Worm (Caenorhabditis elegans): ENCODE data around the gene cgt-1.
"Not testable (repeated sequence)": the region's sequence is repeated elsewhere in the genome, so short reads cannot be mapped to it uniquely, and the experiment has no call there.

Gene cgt-1

ce11 chrV:15888751-15889150 is at the start of gene cgt-1:
cgt-1 (minus strand) TSS chrV:15888851.
- TF ChIP-seq pha-4 (tag; optimal IDR thresholded peaks at IDR 0.05) (no peak), M03D4.4 (tag; optimal IDR thresholded peaks at IDR 0.05) (no peak), blmp-1 (tag; optimal IDR thresholded peaks at IDR 0.05) (no peak), nhr-2 (tag; optimal IDR thresholded peaks at IDR 0.05) (no peak), flh-1 (GFP tag; optimal IDR thresholded peaks at IDR 0.05) (no peak), hlh-1 (tag; optimal IDR thresholded peaks at IDR 0.05) (no peak), nhr-76 (tag; optimal IDR thresholded peaks at IDR 0.05) (no peak), elt-3 (tag; optimal IDR thresholded peaks at IDR 0.05) (no peak), mep-1 (tag; optimal IDR thresholded peaks at IDR 0.05) (no peak), ztf-11 (tag; optimal IDR thresholded peaks at IDR 0.05) (no peak), zip-8 (tag; optimal IDR thresholded peaks at IDR 0.05) (no peak), nhr-237 (tag; optimal IDR thresholded peaks at IDR 0.05) (no peak), ceh-39 (tag; optimal IDR thresholded peaks at IDR 0.05) (no peak), drap-1 (GFP tag; optimal IDR thresholded peaks at IDR 0.05) (no peak), unc-39 (tag; optimal IDR thresholded peaks at IDR 0.05) (no peak), sptf-1 (tag; optimal IDR thresholded peaks at IDR 0.05) (no peak), mls-2 (tag; optimal IDR thresholded peaks at IDR 0.05) (no peak), ceh-43 (GFP tag; optimal IDR thresholded peaks at IDR 0.05) (no peak), lsy-2 (tag; optimal IDR thresholded peaks at IDR 0.05) (no peak), snpc-4 (tag; optimal IDR thresholded peaks at IDR 0.05) (no peak)

- no peak for TF ChIP-seq ceh-83 (GFP tag; optimal IDR thresholded peaks at IDR 0.05)
- TF ChIP-seq ceh-43 (GFP tag; optimal IDR thresholded peaks at IDR 0.05): no peak
- no peak for TF ChIP-seq mep-1 (tag; optimal IDR thresholded peaks at IDR 0.05)
- no peak for TF ChIP-seq nhr-76 (tag; optimal IDR thresholded peaks at IDR 0.05)
- TF ChIP-seq flh-1 (GFP tag; optimal IDR thresholded peaks at IDR 0.05): no peak
- no peak for TF ChIP-seq tbx-8 (GFP tag; optimal IDR thresholded peaks at IDR 0.05)
- TF ChIP-seq blmp-1 (tag; optimal IDR thresholded peaks at IDR 0.05): no peak
- TF ChIP-seq ces-1 (GFP tag; optimal IDR thresholded peaks at IDR 0.05): no peak
- no peak for TF ChIP-seq nhr-12 (tag; optimal IDR thresholded peaks at IDR 0.05)
- TF ChIP-seq elt-1 (tag; optimal IDR thresholded peaks at IDR 0.05; ENCODE audit: borderline replicate concordance, insufficient read depth): no peak
- no peak for TF ChIP-seq nhr-2 (tag; optimal IDR thresholded peaks at IDR 0.05)
- TF ChIP-seq ztf-11 (tag; optimal IDR thresholded peaks at IDR 0.05): no peak
- TF ChIP-seq lin-13 (tag; optimal IDR thresholded peaks at IDR 0.05): no peak
Measured at ce11 chrV:15932390-15932789, 43.7 kb upstream of the cgt-1 start, which contains the start of gene srw-26. srw-26 (minus strand) TSS chrV:15932490.

ce11 chrV:15929882-15930281 is 41.2 kb upstream of the cgt-1 start, which contains the start of gene srbc-77:
srbc-77 (plus strand) TSS chrV:15930182.
- TF ChIP-seq snpc-4, blmp-1, sptf-1 (tag; optimal IDR thresholded peaks at IDR 0.05): not testable (repeated sequence)

- TF ChIP-seq unc-120 (tag; optimal IDR thresholded peaks at IDR 0.05; ENCODE audit: poor library complexity, severe bottlenecking) (no peak), ceh-43 (GFP tag; optimal IDR thresholded peaks at IDR 0.05) (no peak), mep-1 (tag; optimal IDR thresholded peaks at IDR 0.05) (no peak), mls-2 (tag; optimal IDR thresholded peaks at IDR 0.05) (no peak), elt-3 (tag; optimal IDR thresholded peaks at IDR 0.05) (no peak), hlh-1 (tag; optimal IDR thresholded peaks at IDR 0.05) (no peak), drap-1 (GFP tag; optimal IDR thresholded peaks at IDR 0.05) (no peak), cnd-1 (tag; optimal IDR thresholded peaks at IDR 0.05) (no peak), elt-1 (tag; optimal IDR thresholded peaks at IDR 0.05; ENCODE audit: borderline replicate concordance, insufficient read depth) (no peak), blmp-1 (tag; optimal IDR thresholded peaks at IDR 0.05) (no peak), nhr-2 (tag; optimal IDR thresholded peaks at IDR 0.05) (no peak), ces-1 (GFP tag; optimal IDR thresholded peaks at IDR 0.05) (no peak), lin-13 (tag; optimal IDR thresholded peaks at IDR 0.05) (no peak), ham-2 (GFP tag; optimal IDR thresholded peaks at IDR 0.05) (no peak), nhr-12 (tag; optimal IDR thresholded peaks at IDR 0.05) (no peak), flh-1 (GFP tag; optimal IDR thresholded peaks at IDR 0.05) (no peak)
Measured at ce11 chrV:15928325-15928724, 39.7 kb upstream of the cgt-1 start, which contains the start of gene pzf-1. pzf-1 (minus strand) TSS chrV:15928425.

DNA sequence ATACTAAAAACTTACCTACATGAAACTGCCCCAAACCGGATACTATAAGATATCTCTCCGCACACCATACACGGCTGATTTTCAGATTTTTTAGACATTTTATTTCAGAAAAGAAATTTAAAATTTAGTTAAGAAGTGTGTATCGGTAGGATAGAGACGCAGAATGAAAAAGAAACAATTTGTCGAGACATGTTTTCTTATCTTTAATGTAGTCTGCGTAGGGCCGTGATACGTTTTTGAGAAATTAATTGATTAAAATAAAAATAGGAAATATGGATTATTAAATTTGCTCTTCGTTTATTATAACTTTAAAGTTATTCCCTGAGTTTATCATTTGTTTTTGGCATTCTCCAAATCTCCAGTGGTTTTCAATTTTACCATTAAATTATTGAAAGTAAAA is 35.7 kb upstream of the cgt-1 start, which contains the start of gene nhr-108:
nhr-108 (minus strand) TSS at position 166 of the 400 bp plus-strand sequence.
- TF ChIP-seq lsy-2 (tag; optimal IDR thresholded peaks at IDR 0.05): no peak
- no peak for TF ChIP-seq nhr-237 (tag; optimal IDR thresholded peaks at IDR 0.05)
- TF ChIP-seq sem-2 (GFP tag; optimal IDR thresholded peaks at IDR 0.05): no peak
- no peak for TF ChIP-seq flh-1 (GFP tag; optimal IDR thresholded peaks at IDR 0.05)
- TF ChIP-seq hlh-1 (tag; optimal IDR thresholded peaks at IDR 0.05): no peak
